Fruit fly (Drosophila melanogaster) whole organism, embryonic: ENCODE measurements around the gene sit.

Experiments
- Aef1 ChIP-seq: fragments of 200-800 bp; sonication (Bioruptor generic); IDR thresholded peaks from 3 replicates; pipeline ENCODE4 v1.3.6; 2022; ENCODE audit warnings: missing biosample characterization, missing genetic modification characterization
- B-H1 ChIP-seq: fragments of 200-800 bp; sonication (Bioruptor generic); IDR thresholded peaks from 3 replicates; pipeline ENCODE4 v1.3.6; 2022; ENCODE audit warnings: missing biosample characterization, missing genetic modification characterization
- Blimp-1 ChIP-seq: fragments of 200-800 bp; sonication (Bioruptor generic); optimal IDR thresholded peaks from 3 replicates; lab custom pipeline; 2018; ENCODE audit warnings: missing biosample characterization, missing genetic modification characterization, mild to moderate bottlenecking, moderate library complexity, missing genetic modification reagents
- CG11504 ChIP-seq: fragments of 200-800 bp; sonication (Bioruptor generic); optimal IDR thresholded peaks from 3 replicates; lab custom pipeline; 2019; ENCODE audit warnings: missing biosample characterization, mild to moderate bottlenecking, missing genetic modification characterization, moderate library complexity
- CG17359 ChIP-seq: fragments of 200-800 bp; sonication (Bioruptor generic); optimal IDR thresholded peaks from 3 replicates; lab custom pipeline; 2018; ENCODE audit warnings: missing biosample characterization, mild to moderate bottlenecking, missing genetic modification characterization, moderate library complexity
- CG17612 ChIP-seq: fragments of 200-800 bp; sonication (Bioruptor generic); IDR thresholded peaks from 2 replicates; pipeline ENCODE4 v1.3.6; 2022; ENCODE audit warnings: missing biosample characterization, missing genetic modification characterization
- CG18599 ChIP-seq: fragments of 200-800 bp; sonication (Bioruptor generic); optimal IDR thresholded peaks from 3 replicates; lab custom pipeline; 2017; ENCODE audit warnings: missing biosample characterization, missing genetic modification characterization, mild to moderate bottlenecking, moderate library complexity, missing genetic modification reagents
- CG2120 ChIP-seq: fragments of 200-800 bp; sonication (Bioruptor generic); optimal IDR thresholded peaks from 3 replicates; lab custom pipeline; 2016; ENCODE audit warnings: missing biosample characterization, missing genetic modification characterization
- CG2678 ChIP-seq: fragments of 200-800 bp; sonication (Bioruptor generic); optimal IDR thresholded peaks from 3 replicates; lab custom pipeline; 2019; ENCODE audit warnings: missing biosample characterization, mild to moderate bottlenecking, missing genetic modification characterization, moderate library complexity
- CG7839 ChIP-seq: fragments of 200-800 bp; sonication (Bioruptor generic); optimal IDR thresholded peaks from 3 replicates; lab custom pipeline; 2018; ENCODE audit warnings: missing biosample characterization, mild to moderate bottlenecking, missing genetic modification characterization, moderate library complexity
- CG8290 ChIP-seq, 3 experiments: fragments of 200-800 bp; sonication (Bioruptor generic); optimal IDR thresholded peaks; 2 replicates each; lab custom pipeline; 2016 to 2019; ENCODE audit warnings: missing biosample characterization in 3 of 3, missing genetic modification characterization in 3 of 3, mild to moderate bottlenecking in 2 of 3, moderate library complexity in 1 of 3
- CG8359 ChIP-seq: fragments of 200-800 bp; sonication (Bioruptor generic); optimal IDR thresholded peaks from 2 replicates; lab custom pipeline; 2017; ENCODE audit warnings: missing biosample characterization, mild to moderate bottlenecking, missing genetic modification characterization, borderline replicate concordance
- CG9727 ChIP-seq: fragments of 200-800 bp; sonication (Bioruptor generic); optimal IDR thresholded peaks from 3 replicates; lab custom pipeline; 2017; ENCODE audit warnings: missing biosample characterization, mild to moderate bottlenecking, missing genetic modification characterization
- Dbx ChIP-seq: fragments of 200-800 bp; sonication (Bioruptor generic); IDR thresholded peaks from 3 replicates; pipeline ENCODE4 v1.3.6; 2022; ENCODE audit warnings: missing biosample characterization, missing genetic modification characterization
- MESR4 ChIP-seq: fragments of 200-800 bp; sonication (Bioruptor generic); optimal IDR thresholded peaks from 2 replicates; lab custom pipeline; 2018; ENCODE audit warnings: missing biosample characterization, mild to moderate bottlenecking, missing genetic modification characterization, moderate library complexity
- Med ChIP-seq: fragments of 200-800 bp; sonication (Bioruptor generic); peaks from one replicate; lab custom pipeline; 2016; ENCODE audit warnings: missing biosample characterization, missing genetic modification characterization, mild to moderate bottlenecking, inconsistent platforms, moderate library complexity
- Oli ChIP-seq: fragments of 200-800 bp; sonication (Bioruptor generic); optimal IDR thresholded peaks from 2 replicates; lab custom pipeline; 2018; ENCODE audit warnings: missing biosample characterization, mild to moderate bottlenecking, missing genetic modification characterization, moderate library complexity
- Rfx ChIP-seq: fragments of 200-800 bp; sonication (Bioruptor generic); IDR thresholded peaks from 2 replicates; pipeline ENCODE4 v1.3.6; 2022; ENCODE audit warnings: missing biosample characterization, missing genetic modification characterization
- Sox102F ChIP-seq: fragments of 200-800 bp; sonication (Bioruptor generic); optimal IDR thresholded peaks from 2 replicates; lab custom pipeline; 2018; ENCODE audit warnings: missing biosample characterization, mild to moderate bottlenecking, missing genetic modification characterization, moderate library complexity
- dmrt99B ChIP-seq: fragments of 200-800 bp; sonication (Bioruptor generic); optimal IDR thresholded peaks from 2 replicates; lab custom pipeline; 2018; ENCODE audit warnings: missing biosample characterization, mild to moderate bottlenecking, missing genetic modification characterization, moderate library complexity
- dysf ChIP-seq: fragments of 200-800 bp; sonication (Bioruptor generic); IDR thresholded peaks from 3 replicates; pipeline ENCODE4 v1.3.6; 2022; ENCODE audit warnings: missing biosample characterization, missing genetic modification characterization
- esg ChIP-seq: fragments of 200-800 bp; sonication (Bioruptor generic); conservative IDR thresholded peaks from 2 replicates; pipeline ENCODE4 v1.3.6; 2022; ENCODE audit warnings: missing biosample characterization, missing genetic modification characterization
- gfzf ChIP-seq: fragments of 200-800 bp; sonication (Bioruptor generic); optimal IDR thresholded peaks from 2 replicates; lab custom pipeline; 2016; ENCODE audit warnings: missing biosample characterization, mild to moderate bottlenecking, missing genetic modification characterization, moderate library complexity
- grn ChIP-seq: fragments of 200-800 bp; sonication (Bioruptor generic); optimal IDR thresholded peaks from 3 replicates; lab custom pipeline; 2017; ENCODE audit warnings: missing biosample characterization, missing genetic modification characterization
- hkb ChIP-seq, 2 experiments: fragments of 200-800 bp in 1 of 2; fragments of >200 bp in 1 of 2; sonication (Bioruptor generic) in 1 of 2; IDR thresholded peaks in 1 of 2; optimal IDR thresholded peaks in 1 of 2; 2 replicates each; pipeline versions ENCODE4 v1.3.6 to Lab custom; 2017 to 2022; ENCODE audit warnings: missing biosample characterization in 1 of 2, missing genetic modification characterization in 1 of 2
- ind ChIP-seq: fragments of 200-800 bp; sonication (Bioruptor generic); optimal IDR thresholded peaks from 3 replicates; lab custom pipeline; 2016; ENCODE audit warnings: missing biosample characterization, missing genetic modification characterization
- inv ChIP-seq: fragments of 200-800 bp; sonication (Bioruptor generic); IDR thresholded peaks from 2 replicates; pipeline ENCODE4 v1.3.6; 2022; ENCODE audit warnings: missing biosample characterization, missing genetic modification characterization; ENCODE audit not compliant: partially characterized antibody
- lab ChIP-seq: fragments of 200-800 bp; sonication (Bioruptor generic); optimal IDR thresholded peaks from 3 replicates; lab custom pipeline; 2017; ENCODE audit warnings: missing biosample characterization, missing genetic modification characterization, mild to moderate bottlenecking, moderate library complexity, missing genetic modification reagents
- lilli ChIP-seq: fragments of 200-800 bp; sonication (Bioruptor generic); optimal IDR thresholded peaks from 3 replicates; lab custom pipeline; 2016; ENCODE audit warnings: missing biosample characterization, missing genetic modification characterization
- nau ChIP-seq: fragments of 200-800 bp; sonication (Bioruptor generic); optimal IDR thresholded peaks from 3 replicates; lab custom pipeline; 2017; ENCODE audit warnings: missing biosample characterization, mild to moderate bottlenecking, missing genetic modification characterization, missing genetic modification reagents
- phol ChIP-seq: fragments of 200-800 bp; sonication (Bioruptor generic); optimal IDR thresholded peaks from 3 replicates; lab custom pipeline; 2018; ENCODE audit warnings: missing biosample characterization, mild to moderate bottlenecking, missing genetic modification characterization, moderate library complexity
- row ChIP-seq: fragments of 200-800 bp; sonication (Bioruptor generic); IDR thresholded peaks from 3 replicates; pipeline ENCODE4 v1.3.6; 2022; ENCODE audit warnings: missing biosample characterization, missing genetic modification characterization
- sens ChIP-seq: fragments of 200-800 bp; sonication (Bioruptor generic); peaks from one replicate; lab custom pipeline; 2016; ENCODE audit warnings: missing biosample characterization, missing genetic modification characterization
- sisA ChIP-seq: fragments of 200-800 bp; sonication (Bioruptor generic); IDR thresholded peaks from 2 replicates; pipeline ENCODE4 v1.3.6; 2022; ENCODE audit warnings: missing biosample characterization, missing genetic modification characterization
- stc ChIP-seq: fragments of 200-800 bp; sonication (Bioruptor generic); IDR thresholded peaks from 2 replicates; pipeline ENCODE4 v1.3.6; 2022; ENCODE audit warnings: missing biosample characterization, missing genetic modification characterization

Gene sit

dm6 chr3R:22515384-22515783 is 47.0 kb downstream of the sit start:
- TF ChIP-seq CG17359 (tag; lab: Kevin White, UChicago) (peak; percentile 12), gfzf (GFP tag; lab: Kevin White, UChicago) (no peak), lab (GFP tag; lab: Kevin White, UChicago) (peak; percentile 22), sisA (GFP tag; lab: Robert Waterston, UW) (peak; percentile 35), dysf (peak; percentile 46; the same call in 1 of the 3 replicates), inv (GFP tag; lab: Robert Waterston, UW) (no peak), Rfx (GFP tag; lab: Robert Waterston, UW) (peak; percentile 54), CG18599 (GFP tag; lab: Kevin White, UChicago) (peak; percentile 35), CG7839 (tag; lab: Kevin White, UChicago) (peak; percentile 15), ind (GFP tag; lab: Kevin White, UChicago) (peak; percentile 3), Blimp-1 (GFP tag; lab: Kevin White, UChicago) (peak; percentile 10), phol (tag; lab: Kevin White, UChicago) (peak; percentile 12), lilli (GFP tag; lab: Kevin White, UChicago) (no peak), grn (GFP tag; lab: Kevin White, UChicago) (no peak), MESR4 (GFP tag; lab: Kevin White, UChicago) (no peak), CG11504 (tag; lab: Kevin White, UChicago) (peak; percentile 17), CG9727 (GFP tag; lab: Kevin White, UChicago) (peak; percentile 16), hkb (optimal IDR thresholded peaks at IDR 0.05; lab: Kevin White, UChicago) (no peak), hkb (GFP tag; IDR thresholded peaks at IDR 0.05; lab: Robert Waterston, UW) (0 out of 2 replicates have a peak, but pooled peaks have one; percentile 17), Aef1 (0 out of 3 replicates have a peak, but pooled peaks have one; percentile 11), sens (GFP tag; lab: Kevin White, UChicago) (peak; percentile 75), Dbx (GFP tag; lab: Robert Waterston, UW) (0 out of 3 replicates have a peak, but pooled peaks have one; percentile 11), CG17612 (0 out of 2 replicates have a peak, but pooled peaks have one; percentile 12), CG8359 (GFP tag; lab: Kevin White, UChicago) (no peak), CG2120 (peak; percentile 33), CG2678 (tag; lab: Kevin White, UChicago) (peak; percentile 2), Med (GFP tag; lab: Kevin White, UChicago) (peak; percentile 78), dmrt99B (tag; lab: Kevin White, UChicago) (peak; percentile 19), nau (GFP tag; lab: Kevin White, UChicago) (no peak), Sox102F (GFP tag; lab: Kevin White, UChicago) (peak; percentile 8), row (GFP tag; lab: Robert Waterston, UW) (peak; percentile 29; the same call in 1 of the 3 replicates), B-H1 (GFP tag; lab: Robert Waterston, UW) (no peak), stc (GFP tag; lab: Robert Waterston, UW) (no peak), esg (GFP tag; lab: Robert Waterston, UW) (0 out of 2 replicates have a peak, but pooled peaks have one; percentile 19), CG8290 (GFP tag; optimal IDR thresholded peaks at IDR 0.05; lab: Kevin White, UChicago) (no peak), CG8290 (tag; optimal IDR thresholded peaks at IDR 0.05; lab: Kevin White, UChicago) (no peak), Oli (peak; percentile 10)
